Worm (Caenorhabditis elegans): ENCODE measurements around the gene Y43F8C.11.

- no peak for TF ChIP-seq fos-1 (tag; optimal IDR thresholded peaks at IDR 0.05)
- TF ChIP-seq ceh-28 (tag; optimal IDR thresholded peaks at IDR 0.05), result no peak
- no peak for TF ChIP-seq unc-39 (tag; optimal IDR thresholded peaks at IDR 0.05)
- TF ChIP-seq nhr-12 (tag; optimal IDR thresholded peaks at IDR 0.05), result no peak
- no peak for TF ChIP-seq nhr-77 (tag; optimal IDR thresholded peaks at IDR 0.05)
- TF ChIP-seq pha-4 (tag; optimal IDR thresholded peaks at IDR 0.05), result no peak
- TF ChIP-seq lin-39 (tag; optimal IDR thresholded peaks at IDR 0.05), result no peak
- TF ChIP-seq nhr-11 (tag; optimal IDR thresholded peaks at IDR 0.05), result no peak
- TF ChIP-seq ceh-16 (tag; optimal IDR thresholded peaks at IDR 0.05), result no peak
- no peak for TF ChIP-seq ceh-9 (tag; optimal IDR thresholded peaks at IDR 0.05)
- TF ChIP-seq nhr-25 (tag; optimal IDR thresholded peaks at IDR 0.05), result no peak
- no peak for TF ChIP-seq nhr-76 (tag; optimal IDR thresholded peaks at IDR 0.05)
- no peak for TF ChIP-seq zag-1 (tag; optimal IDR thresholded peaks at IDR 0.05)
- TF ChIP-seq tbx-2 (tag; optimal IDR thresholded peaks at IDR 0.05), result no peak
Observed at ce11 chrV:19664574-19664973, 5.5 kb upstream of the Y43F8C.11 start.
